Fruit fly (Drosophila melanogaster) whole organism, embryonic: Measurements from ENCODE around the gene Rpp30.

ENCODE experiments used
- CG11696 ChIP-seq: fragments of 200-800 bp; sonication (Bioruptor generic); IDR thresholded peaks from 2 replicates; pipeline ENCODE4 v1.3.6; 2022; ENCODE audit warnings: missing biosample characterization, missing genetic modification characterization
- CG12104 ChIP-seq: fragments of 200-800 bp; sonication (Bioruptor generic); optimal IDR thresholded peaks from 3 replicates; lab custom pipeline; 2016; ENCODE audit warnings: missing biosample characterization, missing genetic modification characterization
- CG12299 ChIP-seq: fragments of 200-800 bp; sonication (Bioruptor generic); optimal IDR thresholded peaks from 2 replicates; lab custom pipeline; 2018; ENCODE audit warnings: missing biosample characterization, mild to moderate bottlenecking, missing genetic modification characterization
- CG12769 ChIP-seq: fragments of 200-800 bp; sonication (Bioruptor generic); optimal IDR thresholded peaks from 2 replicates; lab custom pipeline; 2019; ENCODE audit warnings: missing biosample characterization, mild to moderate bottlenecking, missing genetic modification characterization, moderate library complexity
- CG14667 ChIP-seq: fragments of 200-800 bp; sonication (Bioruptor generic); IDR thresholded peaks from 2 replicates; pipeline ENCODE4 v1.3.6; 2022; ENCODE audit warnings: missing biosample characterization, missing genetic modification characterization
- CG17186 ChIP-seq: fragments of 200-800 bp; sonication (Bioruptor generic); optimal IDR thresholded peaks from 3 replicates; lab custom pipeline; 2017; ENCODE audit warnings: missing biosample characterization, missing genetic modification reagents, missing genetic modification characterization
- CG17328 ChIP-seq: fragments of 200-800 bp; sonication (Bioruptor generic); IDR thresholded peaks from 2 replicates; pipeline ENCODE4 v1.3.6; 2022; ENCODE audit warnings: missing biosample characterization, missing genetic modification characterization
- CG17385 ChIP-seq: fragments of 200-800 bp; sonication (Bioruptor generic); optimal IDR thresholded peaks from 3 replicates; lab custom pipeline; 2018; ENCODE audit warnings: missing biosample characterization, mild to moderate bottlenecking, missing genetic modification characterization
- CG17568 ChIP-seq: fragments of 200-800 bp; sonication (Bioruptor generic); optimal IDR thresholded peaks from 2 replicates; lab custom pipeline; 2018; ENCODE audit warnings: missing biosample characterization, mild to moderate bottlenecking, missing genetic modification characterization, moderate library complexity
- CG2199 ChIP-seq: fragments of 200-800 bp; sonication (Bioruptor generic); IDR thresholded peaks from 3 replicates; pipeline ENCODE4 v1.3.6; 2022; ENCODE audit warnings: missing biosample characterization, missing genetic modification characterization
- CG2712 ChIP-seq: fragments of 200-800 bp; optimal IDR thresholded peaks from 3 replicates; lab custom pipeline; 2019; ENCODE audit warnings: missing biosample characterization, mild to moderate bottlenecking, missing genetic modification characterization, moderate library complexity
- CG30431 ChIP-seq: fragments of 200-800 bp; sonication (Bioruptor generic); optimal IDR thresholded peaks from 2 replicates; lab custom pipeline; 2017; ENCODE audit warnings: missing biosample characterization, missing genetic modification characterization
- CG31441 ChIP-seq: fragments of 200-800 bp; sonication (Bioruptor generic); IDR thresholded peaks from 2 replicates; pipeline ENCODE4 v1.3.6; 2022; ENCODE audit warnings: missing biosample characterization, missing genetic modification characterization
- CG33557 ChIP-seq: fragments of 200-800 bp; sonication (Bioruptor generic); optimal IDR thresholded peaks from 2 replicates; lab custom pipeline; 2019; ENCODE audit warnings: missing biosample characterization, mild to moderate bottlenecking, missing genetic modification characterization, moderate library complexity
- CG3407 ChIP-seq: fragments of 200-800 bp; sonication (Bioruptor generic); optimal IDR thresholded peaks from 2 replicates; lab custom pipeline; 2018; ENCODE audit warnings: missing biosample characterization, mild to moderate bottlenecking, missing genetic modification characterization
- CG5180 ChIP-seq: fragments of 200-800 bp; sonication (Bioruptor generic); optimal IDR thresholded peaks from 3 replicates; lab custom pipeline; 2017; ENCODE audit warnings: missing biosample characterization, missing genetic modification characterization, mild to moderate bottlenecking, moderate library complexity, missing genetic modification reagents
- CG7556 ChIP-seq: fragments of 200-800 bp; sonication (Bioruptor generic); optimal IDR thresholded peaks from 2 replicates; lab custom pipeline; 2017; ENCODE audit warnings: missing biosample characterization, mild to moderate bottlenecking, missing genetic modification characterization
- CG7745 ChIP-seq: fragments of 200-800 bp; sonication (Bioruptor generic); optimal IDR thresholded peaks from 2 replicates; lab custom pipeline; 2018; ENCODE audit warnings: missing biosample characterization, mild to moderate bottlenecking, missing genetic modification characterization, moderate library complexity
- CG7928 ChIP-seq: fragments of 200-800 bp; sonication (Bioruptor generic); optimal IDR thresholded peaks from 2 replicates; lab custom pipeline; 2017; ENCODE audit warnings: missing biosample characterization, mild to moderate bottlenecking, missing genetic modification characterization
- CG8924 ChIP-seq: fragments of 200-800 bp; optimal IDR thresholded peaks from 3 replicates; lab custom pipeline; 2019; ENCODE audit warnings: missing biosample characterization, mild to moderate bottlenecking, missing genetic modification characterization, moderate library complexity
- CTCF ChIP-seq: fragments of 200-800 bp; sonication (Bioruptor generic); optimal IDR thresholded peaks from 2 replicates; lab custom pipeline; 2017; ENCODE audit warnings: missing biosample characterization, mild to moderate bottlenecking, missing genetic modification characterization, moderate library complexity
- Doc3 ChIP-seq: fragments of 200-800 bp; sonication (Bioruptor generic); IDR thresholded peaks from 3 replicates; pipeline ENCODE4 v1.3.6; 2022; ENCODE audit warnings: missing biosample characterization, missing genetic modification characterization; ENCODE audit not compliant: partially characterized antibody
- Fer3 ChIP-seq: fragments of 200-800 bp; sonication (Bioruptor generic); optimal IDR thresholded peaks from 2 replicates; lab custom pipeline; 2018; ENCODE audit warnings: missing biosample characterization, mild to moderate bottlenecking, missing genetic modification characterization, moderate library complexity
- HmgD ChIP-seq: fragments of 200-800 bp; sonication (Bioruptor generic); optimal IDR thresholded peaks from 3 replicates; lab custom pipeline; 2016; ENCODE audit warnings: missing biosample characterization, missing genetic modification characterization
- Optix ChIP-seq: fragments of 200-800 bp; sonication (Bioruptor generic); IDR thresholded peaks from 3 replicates; pipeline ENCODE4 v1.3.6; 2022; ENCODE audit warnings: missing biosample characterization, missing genetic modification characterization
- Stat92E ChIP-seq, 3 experiments: fragments of >200 bp in 2 of 3; fragments of 200-800 bp in 1 of 3; sonication (Bioruptor generic) in 1 of 3; optimal IDR thresholded peaks; 2 replicates each; lab custom pipeline; 2017 to 2019; ENCODE audit warnings: missing biosample characterization in 3 of 3, missing genetic modification characterization in 3 of 3, mild to moderate bottlenecking in 1 of 3, moderate library complexity in 1 of 3
- TFAM ChIP-seq: fragments of 200-800 bp; sonication (Bioruptor generic); optimal IDR thresholded peaks from 2 replicates; lab custom pipeline; 2017; ENCODE audit warnings: missing biosample characterization, missing genetic modification characterization, inconsistent platforms
- Xbp1 ChIP-seq: fragments of 200-800 bp; sonication (Bioruptor generic); optimal IDR thresholded peaks from 3 replicates; lab custom pipeline; 2016; ENCODE audit warnings: missing biosample characterization, mild to moderate bottlenecking, missing genetic modification characterization
- Xrp1 ChIP-seq: fragments of 200-800 bp; sonication (Bioruptor generic); IDR thresholded peaks from 2 replicates; pipeline ENCODE4 v1.3.6; 2022; ENCODE audit warnings: missing biosample characterization, missing genetic modification characterization
- abd-A ChIP-seq: fragments of 200-800 bp; sonication (Bioruptor generic); optimal IDR thresholded peaks from 3 replicates; lab custom pipeline; 2019; ENCODE audit warnings: missing biosample characterization, mild to moderate bottlenecking, missing genetic modification characterization, moderate library complexity
- cad ChIP-seq: fragments of >200 bp; optimal IDR thresholded peaks from 2 replicates; lab custom pipeline; 2017; ENCODE audit warnings: missing biosample characterization, missing genetic modification characterization
- chn ChIP-seq: fragments of 200-800 bp; sonication (Bioruptor generic); optimal IDR thresholded peaks from 2 replicates; lab custom pipeline; 2016; ENCODE audit warnings: missing biosample characterization, missing genetic modification characterization
- crc ChIP-seq: fragments of 200-800 bp; sonication (Bioruptor generic); optimal IDR thresholded peaks from 2 replicates; lab custom pipeline; 2016; ENCODE audit warnings: missing biosample characterization, missing genetic modification characterization
- dmrt11E ChIP-seq: fragments of 200-800 bp; sonication (Bioruptor generic); optimal IDR thresholded peaks from 3 replicates; lab custom pipeline; 2018; ENCODE audit warnings: missing biosample characterization, mild to moderate bottlenecking, missing genetic modification characterization, moderate library complexity
- en ChIP-seq: fragments of 200-800 bp; sonication (Bioruptor generic); optimal IDR thresholded peaks from 2 replicates; lab custom pipeline; 2016; ENCODE audit warnings: missing biosample characterization, missing genetic modification characterization
- eyg ChIP-seq: fragments of 200-800 bp; sonication (Bioruptor generic); optimal IDR thresholded peaks from 3 replicates; lab custom pipeline; 2016; ENCODE audit warnings: missing biosample characterization, missing genetic modification characterization
- fru ChIP-seq: fragments of >200 bp; optimal IDR thresholded peaks from 2 replicates; lab custom pipeline; 2017
- gcm2 ChIP-seq: fragments of 200-800 bp; sonication (Bioruptor generic); optimal IDR thresholded peaks from 2 replicates; lab custom pipeline; 2016; ENCODE audit warnings: missing biosample characterization, missing genetic modification characterization
- gsb-n ChIP-seq: fragments of 200-800 bp; sonication (Bioruptor generic); optimal IDR thresholded peaks from 3 replicates; lab custom pipeline; 2018; ENCODE audit warnings: missing biosample characterization, mild to moderate bottlenecking, missing genetic modification characterization
- hbn ChIP-seq: fragments of 200-800 bp; sonication (Bioruptor generic); IDR thresholded peaks from 2 replicates; pipeline ENCODE4 v1.3.6; 2022; ENCODE audit warnings: missing biosample characterization, missing genetic modification characterization; ENCODE audit not compliant: partially characterized antibody
- insv ChIP-seq, 2 experiments: fragments of 200-800 bp; sonication (Bioruptor generic); optimal IDR thresholded peaks; 3 replicates each; lab custom pipeline; 2016 to 2018; ENCODE audit warnings: missing biosample characterization in 2 of 2, missing genetic modification characterization in 2 of 2
- kah ChIP-seq: fragments of 200-800 bp; sonication (Bioruptor generic); optimal IDR thresholded peaks from 2 replicates; lab custom pipeline; 2018; ENCODE audit warnings: missing biosample characterization, mild to moderate bottlenecking, missing genetic modification characterization
- luna ChIP-seq: fragments of 200-800 bp; sonication (Bioruptor generic); optimal IDR thresholded peaks from 2 replicates; lab custom pipeline; 2016; ENCODE audit warnings: missing biosample characterization, missing genetic modification characterization
- mam ChIP-seq: fragments of 200-800 bp; sonication (Bioruptor generic); optimal IDR thresholded peaks from 3 replicates; lab custom pipeline; 2016; ENCODE audit warnings: missing biosample characterization, missing genetic modification characterization
- p53 ChIP-seq: fragments of 200-800 bp; sonication (Bioruptor generic); optimal IDR thresholded peaks from 2 replicates; lab custom pipeline; 2016; ENCODE audit warnings: missing biosample characterization, missing genetic modification characterization
- ranshi ChIP-seq: fragments of 200-800 bp; sonication (Bioruptor generic); IDR thresholded peaks from 2 replicates; pipeline ENCODE4 v1.3.6; 2022; ENCODE audit warnings: missing biosample characterization, missing genetic modification characterization
- ro ChIP-seq: fragments of 200-800 bp; sonication (Bioruptor generic); IDR thresholded peaks from 2 replicates; pipeline ENCODE4 v1.3.6; 2022; ENCODE audit warnings: missing biosample characterization, missing genetic modification characterization
- seq ChIP-seq: fragments of 200-800 bp; sonication (Bioruptor generic); IDR thresholded peaks from 2 replicates; pipeline ENCODE4 v1.3.6; 2022; ENCODE audit warnings: missing biosample characterization, missing genetic modification characterization
- sim ChIP-seq: fragments of 200-800 bp; sonication (Bioruptor generic); IDR thresholded peaks from 2 replicates; pipeline ENCODE4 v1.3.6; 2022; ENCODE audit warnings: missing biosample characterization, missing genetic modification characterization
- sr ChIP-seq: fragments of 200-800 bp; sonication (Bioruptor generic); IDR thresholded peaks from 3 replicates; pipeline ENCODE4 v1.3.6; 2022; ENCODE audit warnings: missing biosample characterization, missing genetic modification characterization
- zfh1 ChIP-seq: fragments of 200-800 bp; sonication (Bioruptor generic); IDR thresholded peaks from 3 replicates; pipeline ENCODE4 v1.3.6; 2022; ENCODE audit warnings: missing biosample characterization, missing genetic modification characterization

The Rpp30 gene

DNA sequence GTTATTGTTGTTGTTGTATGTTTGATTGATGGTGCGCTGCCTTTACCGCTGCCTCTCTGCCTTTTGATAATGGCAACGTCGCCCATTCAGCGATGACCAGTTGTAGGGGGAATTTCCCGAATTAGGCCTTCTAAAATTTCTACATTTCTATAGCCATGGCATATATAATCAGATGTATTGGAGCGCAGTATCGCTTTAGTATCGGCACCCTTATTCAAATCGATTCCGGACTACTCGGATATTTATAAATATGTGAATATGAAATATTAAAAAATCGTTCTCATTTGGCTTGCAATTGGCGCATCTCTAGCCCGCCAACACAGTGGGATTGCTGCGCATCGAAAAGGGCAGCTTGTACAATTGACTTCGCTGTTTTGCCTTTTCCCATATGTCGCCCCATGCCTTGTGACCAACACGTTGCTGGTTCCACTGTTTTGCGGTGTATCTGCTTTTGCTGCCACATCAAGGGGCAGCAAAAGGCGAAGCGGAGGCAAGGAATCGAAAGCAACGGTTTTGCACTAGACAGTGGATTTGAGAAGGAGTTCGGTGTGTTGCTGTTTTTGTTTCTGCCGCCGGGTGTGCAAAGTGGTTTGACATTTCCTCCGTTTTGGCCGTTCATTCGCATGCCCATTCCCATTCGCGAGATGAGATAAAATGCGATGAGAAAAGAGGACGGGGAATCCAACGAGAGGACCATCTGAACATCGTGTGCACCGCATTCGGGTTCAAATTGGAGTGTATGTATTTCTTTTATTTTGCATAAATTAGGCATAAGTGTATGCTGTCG is 27.4 kb downstream of the Rpp30 start (continued):
- TF ChIP-seq chn (GFP tag; lab: Kevin White, UChicago) (peak; percentile 31), CG12769 (peak; percentile 77), kah (GFP tag; lab: Kevin White, UChicago) (peak; percentile 18), zfh1 (GFP tag; lab: Robert Waterston, UW) (peak; percentile 56; the same call in 2 of the 3 replicates), cad (GFP tag; lab: Kevin White, UChicago) (no peak), CG3407 (peak; percentile 66), p53 (GFP tag; lab: Kevin White, UChicago) (no peak), CG12104 (GFP tag; lab: Kevin White, UChicago) (peak; percentile 8), seq (GFP tag; lab: Robert Waterston, UW) (0 out of 2 replicates have a peak, but pooled peaks have one; percentile 25), Xrp1 (GFP tag; lab: Robert Waterston, UW) (peak; percentile 70), CG17568 (GFP tag; lab: Kevin White, UChicago) (peak; percentile 54), CG14667 (GFP tag; lab: Robert Waterston, UW) (no peak), CG2712 (peak; percentile 59), CG2199 (GFP tag; lab: Robert Waterston, UW) (peak; percentile 56; the same call in 1 of the 3 replicates), HmgD (GFP tag; lab: Kevin White, UChicago) (no peak), Stat92E (GFP tag; optimal IDR thresholded peaks at IDR 0.05; lab: Kevin White, UChicago) (no peak), sim (GFP tag; lab: Robert Waterston, UW) (no peak), sr (no peak), CG12299 (tag; lab: Kevin White, UChicago) (peak; percentile 27), Xbp1 (GFP tag; lab: Kevin White, UChicago) (peak; percentile 71), CG7745 (tag; lab: Kevin White, UChicago) (no peak), en (GFP tag; lab: Kevin White, UChicago) (no peak), CG30431 (GFP tag; lab: Kevin White, UChicago) (peak; percentile 48), gcm2 (GFP tag; lab: Kevin White, UChicago) (no peak), CG17385 (GFP tag; lab: Kevin White, UChicago) (peak; percentile 46), eyg (peak; percentile 35), ro (no peak), CG17328 (GFP tag; lab: Robert Waterston, UW) (0 out of 2 replicates have a peak, but pooled peaks have one; percentile 25), CTCF (GFP tag; lab: Kevin White, UChicago) (peak; percentile 18), insv (GFP tag; optimal IDR thresholded peaks at IDR 0.05; lab: Kevin White, UChicago) (no peak), gsb-n (tag; lab: Kevin White, UChicago) (no peak), ranshi (GFP tag; lab: Robert Waterston, UW) (no peak; the same call in 1 of the 2 replicates), Doc3 (no peak), CG5180 (peak; percentile 46), Optix (GFP tag; lab: Robert Waterston, UW) (no peak), luna (GFP tag; lab: Kevin White, UChicago) (no peak), dmrt11E (tag; lab: Kevin White, UChicago) (no peak), CG31441 (no peak), CG7928 (GFP tag; lab: Kevin White, UChicago) (no peak), mam (GFP tag; lab: Kevin White, UChicago) (peak; percentile 60), fru (lab: Kevin White, UChicago) (no peak), hbn (no peak), Fer3 (tag; lab: Kevin White, UChicago) (peak; percentile 60), CG11696 (no peak), CG8924 (tag; lab: Kevin White, UChicago) (peak; percentile 47), TFAM (GFP tag; lab: Kevin White, UChicago) (peak; percentile 10), CG7556 (GFP tag; lab: Kevin White, UChicago) (peak; percentile 82), crc (peak; percentile 1), CG33557 (GFP tag; lab: Kevin White, UChicago) (no peak), CG17186 (GFP tag; lab: Kevin White, UChicago) (no peak), abd-A (tag; lab: Kevin White, UChicago) (no peak)
